Fruit fly (Drosophila melanogaster) whole organism, prepupa: ENCODE results near the gene CG9135.

Source experiments
- CG10669 ChIP-seq: fragments of 200-800 bp; sonication (Bioruptor generic); optimal IDR thresholded peaks from 3 replicates; lab custom pipeline; 2018; ENCODE audit warnings: missing biosample characterization, mild to moderate bottlenecking, missing genetic modification characterization, moderate library complexity
- CG11294 ChIP-seq: fragments of 200-800 bp; sonication (Bioruptor generic); IDR thresholded peaks from 2 replicates; pipeline ENCODE4 v1.3.6; 2022; ENCODE audit warnings: missing biosample characterization, missing genetic modification characterization
- CG11762 ChIP-seq: fragments of 200-800 bp; sonication (Bioruptor generic); optimal IDR thresholded peaks from 3 replicates; lab custom pipeline; 2016; ENCODE audit warnings: missing biosample characterization, missing genetic modification characterization; ENCODE audit not compliant: insufficient read depth
- CG11902 ChIP-seq: fragments of 200-800 bp; sonication (Bioruptor generic); optimal IDR thresholded peaks from 3 replicates; lab custom pipeline; 2016; ENCODE audit warnings: missing biosample characterization, missing genetic modification characterization
- CG15336 ChIP-seq: fragments of 200-800 bp; sonication (Bioruptor generic); IDR thresholded peaks from 2 replicates; pipeline ENCODE4 v1.3.6; 2022; ENCODE audit warnings: missing biosample characterization, missing genetic modification characterization
- CG16779 ChIP-seq: fragments of 200-800 bp; sonication (Bioruptor generic); optimal IDR thresholded peaks from 3 replicates; lab custom pipeline; 2017; ENCODE audit warnings: missing biosample characterization, mild to moderate bottlenecking, missing genetic modification characterization
- CG3032 ChIP-seq: fragments of 200-800 bp; optimal IDR thresholded peaks from 2 replicates; lab custom pipeline; 2019; ENCODE audit warnings: missing biosample characterization, mild to moderate bottlenecking, missing genetic modification characterization, moderate library complexity
- CG31627 ChIP-seq: fragments of 200-800 bp; sonication (Bioruptor generic); optimal IDR thresholded peaks from 3 replicates; lab custom pipeline; 2016; ENCODE audit warnings: missing biosample characterization, missing genetic modification characterization
- CG34406 ChIP-seq: fragments of 200-800 bp; sonication (Bioruptor generic); optimal IDR thresholded peaks from 3 replicates; lab custom pipeline; 2016; ENCODE audit warnings: missing biosample characterization, missing genetic modification characterization
- CG3919 ChIP-seq: fragments of 200-800 bp; sonication (Bioruptor generic); optimal IDR thresholded peaks from 3 replicates; lab custom pipeline; 2016; ENCODE audit warnings: missing biosample characterization, missing genetic modification characterization
- CG4318 ChIP-seq: fragments of 200-800 bp; sonication (Bioruptor generic); optimal IDR thresholded peaks from 3 replicates; lab custom pipeline; 2017; ENCODE audit warnings: missing biosample characterization, mild to moderate bottlenecking, missing genetic modification characterization
- CG6163 ChIP-seq: fragments of 200-800 bp; sonication (Bioruptor generic); IDR thresholded peaks from 3 replicates; pipeline ENCODE4 v1.3.6; 2022; ENCODE audit warnings: missing biosample characterization, missing genetic modification characterization
- CG6276 ChIP-seq: fragments of 200-800 bp; sonication (Bioruptor generic); optimal IDR thresholded peaks from 2 replicates; lab custom pipeline; 2017; ENCODE audit warnings: missing biosample characterization, mild to moderate bottlenecking, missing genetic modification characterization
- CG6792 ChIP-seq: fragments of 200-800 bp; sonication (Bioruptor generic); optimal IDR thresholded peaks from 3 replicates; lab custom pipeline; 2016; ENCODE audit warnings: missing biosample characterization, missing genetic modification characterization
- CG6854 ChIP-seq: fragments of 200-800 bp; sonication (Bioruptor generic); optimal IDR thresholded peaks from 2 replicates; lab custom pipeline; 2017; ENCODE audit warnings: missing biosample characterization, mild to moderate bottlenecking, missing genetic modification characterization
- CG7368 ChIP-seq: fragments of 200-800 bp; sonication (Bioruptor generic); optimal IDR thresholded peaks from 3 replicates; lab custom pipeline; 2016; ENCODE audit warnings: missing biosample characterization, missing genetic modification characterization
- CG8119 ChIP-seq: fragments of 200-800 bp; sonication (Bioruptor generic); IDR thresholded peaks from 3 replicates; pipeline ENCODE4 v1.3.6; 2022; ENCODE audit warnings: missing biosample characterization, missing genetic modification characterization
- CG8319 ChIP-seq: fragments of 200-800 bp; sonication (Bioruptor generic); optimal IDR thresholded peaks from 3 replicates; lab custom pipeline; 2016; ENCODE audit warnings: missing biosample characterization, missing genetic modification characterization
- CG8632 ChIP-seq: fragments of 200-800 bp; sonication (Bioruptor generic); optimal IDR thresholded peaks from 3 replicates; lab custom pipeline; 2016; ENCODE audit warnings: missing biosample characterization, missing genetic modification characterization
- CG9139 ChIP-seq: fragments of 200-800 bp; sonication (Bioruptor generic); optimal IDR thresholded peaks from 3 replicates; lab custom pipeline; 2017; ENCODE audit warnings: missing biosample characterization, mild to moderate bottlenecking, missing genetic modification characterization
- Eip75B ChIP-seq: fragments of 200-800 bp; sonication (Bioruptor generic); optimal IDR thresholded peaks from 3 replicates; lab custom pipeline; 2016; ENCODE audit warnings: missing biosample characterization, missing genetic modification characterization
- Eip78C ChIP-seq: fragments of 200-800 bp; sonication (Bioruptor generic); peaks from one replicate; lab custom pipeline; 2016; ENCODE audit warnings: missing biosample characterization, missing genetic modification characterization
- Eip93F ChIP-seq: fragments of 200-800 bp; sonication (Bioruptor generic); optimal IDR thresholded peaks from 2 replicates; lab custom pipeline; 2016; ENCODE audit warnings: missing biosample characterization, mild to moderate bottlenecking, missing genetic modification characterization
- Ets21C ChIP-seq: fragments of 200-800 bp; sonication (Bioruptor generic); optimal IDR thresholded peaks from 3 replicates; lab custom pipeline; 2016; ENCODE audit warnings: missing biosample characterization, missing genetic modification characterization
- Ets96B ChIP-seq: fragments of 200-800 bp; optimal IDR thresholded peaks from 2 replicates; lab custom pipeline; 2019; ENCODE audit warnings: missing biosample characterization, mild to moderate bottlenecking, missing genetic modification characterization, moderate library complexity
- Gug ChIP-seq: fragments of 200-800 bp; sonication (Bioruptor generic); IDR thresholded peaks from 2 replicates; pipeline ENCODE4 v1.3.6; 2022; ENCODE audit warnings: missing biosample characterization, missing genetic modification characterization
- Hr38 ChIP-seq: sonication (Bioruptor generic); optimal IDR thresholded peaks from 2 replicates; lab custom pipeline; 2016; ENCODE audit warnings: missing biosample characterization, missing genetic modification characterization
- Hr39 ChIP-seq: fragments of 200-800 bp; sonication (Bioruptor generic); optimal IDR thresholded peaks from 2 replicates; lab custom pipeline; 2016; ENCODE audit warnings: missing biosample characterization, missing genetic modification characterization
- Lpt ChIP-seq: fragments of 200-800 bp; sonication (Bioruptor generic); optimal IDR thresholded peaks from 3 replicates; lab custom pipeline; 2016; ENCODE audit warnings: missing biosample characterization, missing genetic modification characterization
- Met ChIP-seq: fragments of 200-800 bp; sonication (Bioruptor generic); optimal IDR thresholded peaks from 3 replicates; lab custom pipeline; 2016; ENCODE audit warnings: missing biosample characterization, missing genetic modification characterization
- Sox102F ChIP-seq: fragments of 200-800 bp; sonication (Bioruptor generic); optimal IDR thresholded peaks from 2 replicates; lab custom pipeline; 2016; ENCODE audit warnings: missing biosample characterization, mild to moderate bottlenecking, missing genetic modification characterization
- Sox15 ChIP-seq: fragments of 200-800 bp; sonication (Bioruptor generic); optimal IDR thresholded peaks from 3 replicates; lab custom pipeline; 2016; ENCODE audit warnings: missing biosample characterization, missing genetic modification characterization
- achi ChIP-seq: fragments of 200-800 bp; sonication (Bioruptor generic); optimal IDR thresholded peaks from 3 replicates; lab custom pipeline; 2016; ENCODE audit warnings: missing biosample characterization, missing genetic modification characterization
- acj6 ChIP-seq: fragments of 200-800 bp; sonication (Bioruptor generic); optimal IDR thresholded peaks from 3 replicates; lab custom pipeline; 2016; ENCODE audit warnings: missing biosample characterization, missing genetic modification characterization
- cyc ChIP-seq: fragments of 200-800 bp; sonication (Bioruptor generic); optimal IDR thresholded peaks from 3 replicates; lab custom pipeline; 2016; ENCODE audit warnings: missing biosample characterization, missing genetic modification characterization
- dac ChIP-seq: fragments of 200-800 bp; sonication (Bioruptor generic); optimal IDR thresholded peaks from 2 replicates; lab custom pipeline; 2017; ENCODE audit warnings: missing biosample characterization, mild to moderate bottlenecking, missing genetic modification characterization
- dsx ChIP-seq: fragments of 200-800 bp; optimal IDR thresholded peaks from 3 replicates; lab custom pipeline; 2019; ENCODE audit warnings: missing biosample characterization, mild to moderate bottlenecking, missing genetic modification characterization, moderate library complexity; ENCODE audit not compliant: poor library complexity, severe bottlenecking
- fd85E ChIP-seq: fragments of 200-800 bp; sonication (Bioruptor generic); optimal IDR thresholded peaks from 3 replicates; lab custom pipeline; 2016; ENCODE audit warnings: missing biosample characterization, missing genetic modification characterization
- fkh ChIP-seq: fragments of 200-800 bp; sonication (Bioruptor generic); optimal IDR thresholded peaks from 3 replicates; lab custom pipeline; 2017; ENCODE audit warnings: missing biosample characterization, mild to moderate bottlenecking, missing genetic modification characterization, moderate library complexity
- lz ChIP-seq: fragments of 200-800 bp; sonication (Bioruptor generic); optimal IDR thresholded peaks from 3 replicates; lab custom pipeline; 2016; ENCODE audit warnings: missing biosample characterization, missing genetic modification characterization
- pdm3 ChIP-seq: fragments of 200-800 bp; sonication (Bioruptor generic); optimal IDR thresholded peaks from 3 replicates; lab custom pipeline; 2016; ENCODE audit warnings: missing biosample characterization, missing genetic modification characterization
- spab ChIP-seq: fragments of 200-800 bp; sonication (Bioruptor generic); optimal IDR thresholded peaks from 2 replicates; lab custom pipeline; 2017; ENCODE audit warnings: missing biosample characterization, mild to moderate bottlenecking, missing genetic modification characterization, missing genetic modification reagents
- ss ChIP-seq, 2 experiments: fragments of 200-800 bp; sonication (Bioruptor generic); optimal IDR thresholded peaks; 2 replicates in 1 of 2; 3 replicates in 1 of 2; lab custom pipeline; 2017 to 2018; ENCODE audit warnings: mild to moderate bottlenecking in 2 of 2, missing biosample characterization in 2 of 2, missing genetic modification characterization in 2 of 2, moderate library complexity in 1 of 2
- svp ChIP-seq: fragments of 200-800 bp; sonication (Bioruptor generic); peaks from one replicate; lab custom pipeline; 2016; ENCODE audit warnings: missing biosample characterization, missing genetic modification characterization
- topi ChIP-seq: fragments of 200-800 bp; sonication (Bioruptor generic); optimal IDR thresholded peaks from 3 replicates; lab custom pipeline; 2016; ENCODE audit warnings: missing biosample characterization, missing genetic modification characterization

CG9135 gene

dm6 chr2L:6019352-6020131 lies 31.1 kb upstream of the CG9135 start, which contains the start of gene H2.0 (continued):
- peak; percentile 93 for TF ChIP-seq Eip78C (GFP tag; lab: Kevin White, UChicago)
- peak; percentile 91 for TF ChIP-seq svp (GFP tag; lab: Kevin White, UChicago)
- peak; percentile 68 for TF ChIP-seq Met
- TF ChIP-seq Ets96B (tag; lab: Kevin White, UChicago): peak; percentile 70
- TF ChIP-seq CG11902: peak; percentile 50
- TF ChIP-seq CG3032 (tag; lab: Kevin White, UChicago): no peak
- peak; percentile 58 for TF ChIP-seq CG34406 (GFP tag; lab: Kevin White, UChicago)
- peak; percentile 73 for TF ChIP-seq achi (GFP tag; lab: Kevin White, UChicago)
- peak; percentile 59 for TF ChIP-seq CG31627
- TF ChIP-seq fkh: peak; percentile 76
- TF ChIP-seq dac (GFP tag; lab: Kevin White, UChicago): peak; percentile 42
- TF ChIP-seq CG6276 (GFP tag; lab: Kevin White, UChicago): peak; percentile 59
- TF ChIP-seq CG3919 (GFP tag; lab: Kevin White, UChicago): peak; percentile 81
- peak; percentile 44 for TF ChIP-seq CG9139

DNA sequence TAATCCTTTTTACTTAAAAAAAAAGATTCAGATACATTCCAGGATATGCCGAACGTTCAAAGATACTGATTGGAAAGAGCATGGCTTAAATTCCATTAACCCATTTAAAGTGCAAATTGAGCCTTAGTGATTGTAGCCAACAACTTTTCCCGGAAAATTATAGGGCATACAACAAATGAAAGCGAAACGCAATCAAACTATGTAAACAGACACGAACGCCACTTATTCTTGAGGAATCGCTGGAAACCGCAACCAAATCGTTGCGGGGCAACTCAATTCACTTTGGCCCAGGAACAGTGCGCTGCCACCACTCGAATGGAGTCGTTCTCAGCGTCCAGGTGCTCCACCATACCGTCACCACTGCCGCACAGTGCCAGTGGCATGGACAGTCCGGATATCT lies 30.1 kb upstream of the CG9135 start, which contains the start of gene CG13996:
Gene CG13996 (plus strand): TSS at position 301 of the 400 bp plus-strand sequence.
- TF ChIP-seq dsx (GFP tag; lab: Kevin White, UChicago) (no peak), Sox15 (GFP tag; lab: Kevin White, UChicago) (no peak), Lpt (GFP tag; lab: Kevin White, UChicago) (no peak), fd85E (GFP tag; lab: Kevin White, UChicago) (no peak), Ets96B (tag; lab: Kevin White, UChicago) (no peak), ss (GFP tag; optimal IDR thresholded peaks at IDR 0.05; lab: Kevin White, UChicago) (no peak), CG8319 (GFP tag; lab: Kevin White, UChicago) (no peak), spab (no peak), CG6276 (GFP tag; lab: Kevin White, UChicago) (no peak), CG6792 (no peak), Hr39 (GFP tag; lab: Kevin White, UChicago) (no peak), lz (GFP tag; lab: Kevin White, UChicago) (no peak)

DNA sequence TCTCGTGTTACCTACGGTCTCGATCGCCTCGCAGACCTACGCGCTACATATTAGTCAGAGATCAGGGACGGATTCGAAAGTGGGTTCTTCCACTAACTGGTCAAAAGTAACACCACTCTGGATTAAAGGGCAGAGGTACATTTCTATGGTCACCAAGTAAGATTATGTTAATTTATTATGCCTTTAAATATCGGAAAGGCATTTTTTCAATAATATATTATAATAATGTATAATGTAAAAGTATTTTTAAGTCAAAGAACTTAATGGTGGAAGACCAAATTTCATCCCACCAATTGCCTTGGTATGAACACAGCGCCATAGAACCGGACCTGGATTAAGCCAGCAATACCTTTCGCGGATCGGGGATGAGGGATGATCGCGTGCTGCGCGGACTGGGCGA lies 27.8 kb upstream of the CG9135 start:
- TF ChIP-seq pdm3 (GFP tag; lab: Kevin White, UChicago) (no peak), topi (GFP tag; lab: Kevin White, UChicago) (peak; percentile 60), CG7368 (GFP tag; lab: Kevin White, UChicago) (peak; percentile 10), CG8632 (GFP tag; lab: Kevin White, UChicago) (peak; percentile 51), Hr38 (GFP tag; lab: Kevin White, UChicago) (no peak), Gug (peak; percentile 20; the same call in 1 of the 2 replicates), acj6 (GFP tag; lab: Kevin White, UChicago) (peak; percentile 79), spab (peak; percentile 73), Eip93F (GFP tag; lab: Kevin White, UChicago) (peak; percentile 15), Sox102F (GFP tag; lab: Kevin White, UChicago) (peak; percentile 40), CG8119 (no peak), CG6854 (GFP tag; lab: Kevin White, UChicago) (peak; percentile 5), CG11902 (peak; percentile 78), CG10669 (GFP tag; lab: Kevin White, UChicago) (peak; percentile 73), CG3032 (tag; lab: Kevin White, UChicago) (peak; percentile 75), Ets96B (tag; lab: Kevin White, UChicago) (peak; percentile 80), Met (peak; percentile 59), Lpt (GFP tag; lab: Kevin White, UChicago) (peak; percentile 38), Eip75B (GFP tag; lab: Kevin White, UChicago) (peak; percentile 53), achi (GFP tag; lab: Kevin White, UChicago) (peak; percentile 75), Eip78C (GFP tag; lab: Kevin White, UChicago) (peak; percentile 92), CG16779 (peak; percentile 27), fkh (no peak), CG6163 (GFP tag; lab: Robert Waterston, UW) (peak; percentile 65), CG15336 (GFP tag; lab: Robert Waterston, UW) (no peak), CG11762 (GFP tag; lab: Kevin White, UChicago) (peak; percentile 33), Ets21C (GFP tag; lab: Kevin White, UChicago) (no peak), fd85E (GFP tag; lab: Kevin White, UChicago) (no peak), CG8319 (GFP tag; lab: Kevin White, UChicago) (peak; percentile 55), CG11294 (GFP tag; lab: Robert Waterston, UW) (no peak), CG6792 (peak; percentile 54), CG4318 (GFP tag; lab: Kevin White, UChicago) (no peak), cyc (peak; percentile 64), dsx (GFP tag; lab: Kevin White, UChicago) (peak; percentile 89)
